Fruit fly (Drosophila melanogaster) whole organism, embryonic: ENCODE measurements around the gene lili.

Experiments used
- Atf6 ChIP-seq: fragments of 200-800 bp; sonication (Bioruptor generic); IDR thresholded peaks from 2 replicates; pipeline ENCODE4 v1.3.6; 2022; ENCODE audit warnings: missing biosample characterization, missing genetic modification characterization
- CG10321 ChIP-seq: fragments of 200-800 bp; sonication (Bioruptor generic); IDR thresholded peaks from 2 replicates; pipeline ENCODE4 v1.3.6; 2022; ENCODE audit warnings: missing biosample characterization, missing genetic modification characterization
- CG4617 ChIP-seq: fragments of 200-800 bp; sonication (Bioruptor generic); optimal IDR thresholded peaks from 3 replicates; lab custom pipeline; 2016; ENCODE audit warnings: missing biosample characterization, missing genetic modification characterization, borderline replicate concordance
- CG4820 ChIP-seq: fragments of 200-800 bp; sonication (Bioruptor generic); optimal IDR thresholded peaks from 3 replicates; lab custom pipeline; 2016; ENCODE audit warnings: missing biosample characterization, missing genetic modification characterization
- Dfd ChIP-seq, 2 experiments: fragments of >200 bp; optimal IDR thresholded peaks; 2 replicates each; lab custom pipeline; 2017; ENCODE audit warnings: missing biosample characterization in 2 of 2, missing genetic modification characterization in 2 of 2
- H2.0 ChIP-seq: fragments of 200-800 bp; sonication (Bioruptor generic); IDR thresholded peaks from 2 replicates; pipeline ENCODE4 v1.3.6; 2022; ENCODE audit warnings: missing biosample characterization, missing genetic modification characterization
- nerfin-2 ChIP-seq: fragments of 200-800 bp; sonication (Bioruptor generic); IDR thresholded peaks from 2 replicates; pipeline ENCODE4 v1.3.6; 2022; ENCODE audit warnings: missing biosample characterization, missing genetic modification characterization; ENCODE audit not compliant: partially characterized antibody
- zfh2 ChIP-seq: fragments of 200-800 bp; sonication (Bioruptor generic); optimal IDR thresholded peaks from 2 replicates; lab custom pipeline; 2016; ENCODE audit warnings: missing biosample characterization, missing genetic modification characterization

DNA sequence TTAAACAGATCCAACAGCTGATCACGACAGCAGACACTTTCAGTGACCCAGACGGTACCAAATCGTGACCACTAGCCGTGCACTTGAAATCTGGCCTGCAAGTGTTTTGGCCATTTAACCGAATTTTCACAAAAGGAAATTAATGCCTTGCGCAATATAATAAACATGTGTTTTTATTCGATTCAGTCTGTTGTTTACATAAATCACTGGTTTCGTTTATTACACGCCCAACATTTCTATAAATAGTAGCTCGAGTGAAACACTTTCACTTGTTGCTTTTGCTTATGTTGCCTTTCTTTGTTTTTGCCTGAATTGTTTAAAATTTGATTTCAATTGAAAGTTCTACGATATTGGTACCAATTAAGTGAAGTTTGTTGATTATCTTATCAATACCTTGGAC is 1.4 kb downstream of the lili start:
- TF ChIP-seq Dfd (GFP tag; optimal IDR thresholded peaks at IDR 0.05; lab: Kevin White, UChicago) (no peak), CG4820 (GFP tag; lab: Kevin White, UChicago) (no peak), H2.0 (GFP tag; lab: Robert Waterston, UW) (no peak), Atf6 (GFP tag; lab: Robert Waterston, UW) (no peak), zfh2 (no peak), CG10321 (GFP tag; lab: Robert Waterston, UW) (no peak), CG4617 (GFP tag; lab: Kevin White, UChicago) (no peak), nerfin-2 (GFP tag; lab: Robert Waterston, UW) (no peak)
